Worm (Caenorhabditis elegans) whole organism, L3 larva: ENCODE data around the gene C50C3.12.

ENCODE experiments used
- R02D3.7 ChIP-seq: fragments of 150-350 bp; optimal IDR thresholded peaks from 2 replicates; lab custom pipeline; 2014; ENCODE audit warnings: missing biosample characterization, missing genetic modification characterization
- daf-12 ChIP-seq: fragments of 150-350 bp; optimal IDR thresholded peaks from 2 replicates; lab custom pipeline; 2014; ENCODE audit warnings: missing biosample characterization, missing genetic modification reagents, missing genetic modification characterization
- nhr-43 ChIP-seq: sonication (generic microtip); optimal IDR thresholded peaks from 2 replicates; lab custom pipeline; 2016; ENCODE audit warnings: mild to moderate bottlenecking, missing genetic modification characterization, missing compliant biosample characterization; ENCODE audit not compliant: poor library complexity, severe bottlenecking
- skn-1 ChIP-seq: fragments of 150-350 bp; optimal IDR thresholded peaks from 2 replicates; lab custom pipeline; 2014; ENCODE audit warnings: missing biosample characterization, missing genetic modification characterization

ce11 chrIII:8144574-8145065 lies 31.7 kb upstream of the C50C3.12 start, which contains the start of the genes C14B9.8 and mrpl-18:
- TF ChIP-seq skn-1 (peak; percentile 32), nhr-43 (tag; lab: Kevin White, UChicago) (peak; percentile 73), daf-12 (tag; lab: Kevin White, UChicago) (no peak), R02D3.7 (no peak)
